2 fruit fly cellular contexts compared by ENCODE assay signal in genomic region chr2L:4459543-4459942, dm6.
TF ChIP-seq lines count a peak whose summit lies in the region.

TSS of gene mRpL27 (minus strand) at chr2L:4459638.
TSS of gene CG15435 (plus strand) at chr2L:4459729.

TF ChIP-seq in whole organism, adult, 20 proteins besides CTCF, POLR2A, EP300 and RAD21 (continued from another document):
- peak; percentile 10 for TF ChIP-seq tj (GFP tag; optimal IDR thresholded peaks at IDR 0.05; lab: Kevin White, UChicago)
- TF ChIP-seq CG11617 (GFP tag; optimal IDR thresholded peaks at IDR 0.05; lab: Kevin White, UChicago): peak; percentile 42

TF ChIP-seq in whole organism, embryonic, 481 proteins besides CTCF, POLR2A, EP300 and RAD21 (continued from another document and continues in another):
- TF ChIP-seq CG15514 (GFP tag; optimal IDR thresholded peaks at IDR 0.05; lab: Kevin White, UChicago) (peak; percentile 61), CG4424 (GFP tag; optimal IDR thresholded peaks at IDR 0.05; lab: Kevin White, UChicago) (no peak), CG9817 (tag; optimal IDR thresholded peaks at IDR 0.05; lab: Kevin White, UChicago) (peak; percentile 38), Elba2 (GFP tag; optimal IDR thresholded peaks at IDR 0.05; lab: Kevin White, UChicago) (peak; percentile 22), YL-1 (GFP tag; optimal IDR thresholded peaks at IDR 0.05; lab: Kevin White, UChicago) (peak; percentile 75), CG6272 (GFP tag; IDR thresholded peaks at IDR 0.05; lab: Robert Waterston, UW) (no peak), pnt (GFP tag; optimal IDR thresholded peaks at IDR 0.05; lab: Kevin White, UChicago) (no peak), lmd (GFP tag; IDR thresholded peaks at IDR 0.05; lab: Robert Waterston, UW) (no peak), CG10565 (GFP tag; optimal IDR thresholded peaks at IDR 0.05; lab: Kevin White, UChicago) (no peak), CG10274 (GFP tag; optimal IDR thresholded peaks at IDR 0.05; lab: Kevin White, UChicago) (no peak), Atf6 (GFP tag; IDR thresholded peaks at IDR 0.05; lab: Robert Waterston, UW) (no peak), tin (GFP tag; optimal IDR thresholded peaks at IDR 0.05; lab: Kevin White, UChicago) (no peak), Xrp1 (GFP tag; IDR thresholded peaks at IDR 0.05; lab: Robert Waterston, UW) (peak; percentile 44; the same call in 1 of the 2 replicates), CG11723 (GFP tag; optimal IDR thresholded peaks at IDR 0.05; lab: Kevin White, UChicago) (no peak), tgo (GFP tag; IDR thresholded peaks at IDR 0.05; lab: Robert Waterston, UW) (no peak), CG3407 (GFP tag; optimal IDR thresholded peaks at IDR 0.05; lab: Kevin White, UChicago) (no peak), Hr51 (GFP tag; optimal IDR thresholded peaks at IDR 0.05; lab: Kevin White, UChicago) (peak in 1 of 2 experiments; percentile 44), CG11456 (GFP tag; IDR thresholded peaks at IDR 0.05; lab: Robert Waterston, UW) (no peak), grau (tag; optimal IDR thresholded peaks at IDR 0.05; lab: Kevin White, UChicago) (peak; percentile 58), CG13424 (tag; optimal IDR thresholded peaks at IDR 0.05; lab: Kevin White, UChicago) (peak; percentile 58), gce (GFP tag; IDR thresholded peaks at IDR 0.05; lab: Robert Waterston, UW) (no peak), Side (GFP tag; optimal IDR thresholded peaks at IDR 0.05; lab: Kevin White, UChicago) (no peak), Fer1 (GFP tag; optimal IDR thresholded peaks at IDR 0.05; lab: Kevin White, UChicago) (peak; percentile 53), CG12391 (tag; optimal IDR thresholded peaks at IDR 0.05; lab: Kevin White, UChicago) (peak; percentile 68), twi (tag; optimal IDR thresholded peaks at IDR 0.05; lab: Kevin White, UChicago) (peak; percentile 65), CG10431 (GFP tag; optimal IDR thresholded peaks at IDR 0.05; lab: Kevin White, UChicago) (no peak), Hey (tag; optimal IDR thresholded peaks at IDR 0.05; lab: Kevin White, UChicago) (no peak), CG14860 (GFP tag; IDR thresholded peaks at IDR 0.05; lab: Robert Waterston, UW; ENCODE audit: partially characterized antibody) (peak; percentile 25; the same call in 1 of the 3 replicates), CG2116 (GFP tag; optimal IDR thresholded peaks at IDR 0.05; lab: Kevin White, UChicago) (peak; percentile 41), psq (GFP tag; optimal IDR thresholded peaks at IDR 0.05; lab: Kevin White, UChicago) (no peak), hb (GFP tag; IDR thresholded peaks at IDR 0.05; lab: Robert Waterston, UW; ENCODE audit: partially characterized antibody) (no peak), Stat92E (GFP tag; optimal IDR thresholded peaks at IDR 0.05; lab: Kevin White, UChicago) (peak in 1 of 3 experiments; percentile 60), HLH3B (GFP tag; IDR thresholded peaks at IDR 0.05; lab: Robert Waterston, UW) (no peak), CG2678 (tag; optimal IDR thresholded peaks at IDR 0.05; lab: Kevin White, UChicago) (peak; percentile 53), CG8924 (tag; optimal IDR thresholded peaks at IDR 0.05; lab: Kevin White, UChicago) (peak; percentile 56), CG12219 (GFP tag; optimal IDR thresholded peaks at IDR 0.05; lab: Kevin White, UChicago) (peak; percentile 2), sob (GFP tag; IDR thresholded peaks at IDR 0.05; lab: Robert Waterston, UW) (no peak), Awh (GFP tag; IDR thresholded peaks at IDR 0.05; lab: Robert Waterston, UW) (no peak), crol (GFP tag; IDR thresholded peaks at IDR 0.05; lab: Robert Waterston, UW) (no peak), zfh2 (GFP tag; optimal IDR thresholded peaks at IDR 0.05; lab: Kevin White, UChicago) (peak; percentile 15), sens-2 (GFP tag; IDR thresholded peaks at IDR 0.05; lab: Robert Waterston, UW) (no peak), Dek (tag; optimal IDR thresholded peaks at IDR 0.05; lab: Kevin White, UChicago) (peak; percentile 45), Kr (GFP tag; optimal IDR thresholded peaks at IDR 0.05; lab: Kevin White, UChicago) (no peak), CG2202 (tag; optimal IDR thresholded peaks at IDR 0.05; lab: Kevin White, UChicago) (no peak), trem (tag; optimal IDR thresholded peaks at IDR 0.05; lab: Kevin White, UChicago) (peak; percentile 75), CG2712 (tag; optimal IDR thresholded peaks at IDR 0.05; lab: Kevin White, UChicago) (peak; percentile 59), CG12942 (GFP tag; optimal IDR thresholded peaks at IDR 0.05; lab: Kevin White, UChicago) (no peak), sim (GFP tag; IDR thresholded peaks at IDR 0.05; lab: Robert Waterston, UW) (no peak), cato (GFP tag; optimal IDR thresholded peaks at IDR 0.05; lab: Kevin White, UChicago; ENCODE audit: borderline replicate concordance) (peak; percentile 11), Optix (GFP tag; IDR thresholded peaks at IDR 0.05; lab: Robert Waterston, UW) (no peak), CG15011 (GFP tag; optimal IDR thresholded peaks at IDR 0.05; lab: Kevin White, UChicago) (no peak), gem (tag; optimal IDR thresholded peaks at IDR 0.05; lab: Kevin White, UChicago) (no peak), scrt (GFP tag; optimal IDR thresholded peaks at IDR 0.05; lab: Kevin White, UChicago) (peak; percentile 59), bsh (GFP tag; optimal IDR thresholded peaks at IDR 0.05; lab: Kevin White, UChicago) (peak in 1 of 2 experiments; percentile 21), nerfin-1 (tag; optimal IDR thresholded peaks at IDR 0.05; lab: Kevin White, UChicago) (peak; percentile 39), knrl (GFP tag; IDR thresholded peaks at IDR 0.05; lab: Robert Waterston, UW; ENCODE audit: partially characterized antibody) (no peak), Ets97D (GFP tag; optimal IDR thresholded peaks at IDR 0.05; lab: Kevin White, UChicago) (peak; percentile 30), PHDP (tag; optimal IDR thresholded peaks at IDR 0.05; lab: Kevin White, UChicago) (peak; percentile 45), danr (GFP tag; IDR thresholded peaks at IDR 0.05; lab: Robert Waterston, UW) (no peak), CG16813 (GFP tag; IDR thresholded peaks at IDR 0.05; lab: Robert Waterston, UW; ENCODE audit: partially characterized antibody) (no peak), rib (GFP tag; IDR thresholded peaks at IDR 0.05; lab: Robert Waterston, UW) (no peak), B-H1 (GFP tag; IDR thresholded peaks at IDR 0.05; lab: Robert Waterston, UW) (no peak), CG33213 (GFP tag; optimal IDR thresholded peaks at IDR 0.05; lab: Kevin White, UChicago) (no peak), CG10543 (GFP tag; optimal IDR thresholded peaks at IDR 0.05; lab: Kevin White, UChicago) (peak; percentile 12), HLH4C (GFP tag; IDR thresholded peaks at IDR 0.05; lab: Robert Waterston, UW; ENCODE audit: partially characterized antibody) (no peak), lab (GFP tag; optimal IDR thresholded peaks at IDR 0.05; lab: Kevin White, UChicago) (peak; percentile 35), CG18262 (tag; optimal IDR thresholded peaks at IDR 0.05; lab: Kevin White, UChicago) (peak; percentile 32), sna (GFP tag; IDR thresholded peaks at IDR 0.05; lab: Robert Waterston, UW; ENCODE audit: partially characterized antibody) (no peak), bcd (GFP tag; optimal IDR thresholded peaks at IDR 0.05; lab: Kevin White, UChicago) (peak; percentile 58), maf-S (GFP tag; optimal IDR thresholded peaks at IDR 0.05; lab: Kevin White, UChicago) (no peak), Dp (GFP tag; optimal IDR thresholded peaks at IDR 0.05; lab: Kevin White, UChicago) (peak; percentile 13), CG16863 (GFP tag; optimal IDR thresholded peaks at IDR 0.05; lab: Kevin White, UChicago) (no peak), chinmo (GFP tag; IDR thresholded peaks at IDR 0.05; lab: Robert Waterston, UW; ENCODE audit: partially characterized antibody) (no peak), CG1233 (GFP tag; optimal IDR thresholded peaks at IDR 0.05; lab: Kevin White, UChicago) (peak; percentile 25), CG13296 (GFP tag; optimal IDR thresholded peaks at IDR 0.05; lab: Kevin White, UChicago) (peak; percentile 38), CG3281 (GFP tag; optimal IDR thresholded peaks at IDR 0.05; lab: Kevin White, UChicago) (peak; percentile 50), CG13775 (GFP tag; optimal IDR thresholded peaks at IDR 0.05; lab: Kevin White, UChicago) (peak; percentile 19), CG10147 (GFP tag; optimal IDR thresholded peaks at IDR 0.05; lab: Kevin White, UChicago) (peak; percentile 54), sr (GFP tag; IDR thresholded peaks at IDR 0.05; lab: Robert Waterston, UW) (0 out of 3 replicates have a peak, but pooled peaks have one; percentile 22), wor (GFP tag; IDR thresholded peaks at IDR 0.05; lab: Robert Waterston, UW) (no peak), C15 (GFP tag; IDR thresholded peaks at IDR 0.05; lab: Robert Waterston, UW) (no peak), fd64A (GFP tag; optimal IDR thresholded peaks at IDR 0.05; lab: Kevin White, UChicago) (no peak), pho (GFP tag; optimal IDR thresholded peaks at IDR 0.05; lab: Kevin White, UChicago) (peak; percentile 16), her (GFP tag; optimal IDR thresholded peaks at IDR 0.05; lab: Kevin White, UChicago) (no peak), Sin3A (optimal IDR thresholded peaks at IDR 0.05; lab: Kevin White, UChicago) (peak; percentile 77), amos (GFP tag; IDR thresholded peaks at IDR 0.05; lab: Robert Waterston, UW; ENCODE audit: partially characterized antibody) (peak; percentile 43; the same call in 1 of the 2 replicates), CG8359 (GFP tag; optimal IDR thresholded peaks at IDR 0.05; lab: Kevin White, UChicago; ENCODE audit: borderline replicate concordance) (no peak), sug (tag; optimal IDR thresholded peaks at IDR 0.05; lab: Kevin White, UChicago) (peak; percentile 60), Deaf1 (tag; optimal IDR thresholded peaks at IDR 0.05; lab: Kevin White, UChicago) (no peak), vvl (GFP tag; IDR thresholded peaks at IDR 0.05; lab: Robert Waterston, UW) (peak; percentile 62), Ravus (GFP tag; IDR thresholded peaks at IDR 0.05; lab: Robert Waterston, UW) (no peak), Max (GFP tag; optimal IDR thresholded peaks at IDR 0.05; lab: Kevin White, UChicago) (peak; percentile 53), CG34422 (GFP tag; IDR thresholded peaks at IDR 0.05; lab: Robert Waterston, UW) (no peak), CG6854 (GFP tag; optimal IDR thresholded peaks at IDR 0.05; lab: Kevin White, UChicago) (no peak), sisA (GFP tag; IDR thresholded peaks at IDR 0.05; lab: Robert Waterston, UW) (no peak), CG32532 (GFP tag; IDR thresholded peaks at IDR 0.05; lab: Robert Waterston, UW) (peak; percentile 49), CG5245 (GFP tag; optimal IDR thresholded peaks at IDR 0.05; lab: Kevin White, UChicago) (no peak), ewg (GFP tag; optimal IDR thresholded peaks at IDR 0.05; lab: Kevin White, UChicago) (peak; percentile 24), Abd-B (GFP tag; optimal IDR thresholded peaks at IDR 0.05; lab: Kevin White, UChicago) (peak; percentile 10), yki (optimal IDR thresholded peaks at IDR 0.05; lab: Kevin White, UChicago) (no peak), Asciz (GFP tag; optimal IDR thresholded peaks at IDR 0.05; lab: Kevin White, UChicago) (no peak), CG11560 (tag; IDR thresholded peaks at IDR 0.05; lab: Robert Waterston, UW) (no peak), CG4328 (GFP tag; optimal IDR thresholded peaks at IDR 0.05; lab: Kevin White, UChicago) (peak; percentile 42), gcm (GFP tag; optimal IDR thresholded peaks at IDR 0.05; lab: Kevin White, UChicago) (no peak), CG17568 (GFP tag; optimal IDR thresholded peaks at IDR 0.05; lab: Kevin White, UChicago) (no peak), CG12071 (GFP tag; optimal IDR thresholded peaks at IDR 0.05; lab: Kevin White, UChicago) (no peak), Ptx1 (GFP tag; IDR thresholded peaks at IDR 0.05; lab: Robert Waterston, UW) (peak; percentile 44), dm (GFP tag; optimal IDR thresholded peaks at IDR 0.05; lab: Kevin White, UChicago) (peak; percentile 3), CG32767 (GFP tag; IDR thresholded peaks at IDR 0.05; lab: Robert Waterston, UW) (no peak), CG7556 (GFP tag; optimal IDR thresholded peaks at IDR 0.05; lab: Kevin White, UChicago) (peak; percentile 7), Myb (GFP tag; optimal IDR thresholded peaks at IDR 0.05; lab: Kevin White, UChicago) (peak; percentile 50), MTF-1 (GFP tag; optimal IDR thresholded peaks at IDR 0.05; lab: Kevin White, UChicago; ENCODE audit: borderline replicate concordance) (no peak), exex (tag; optimal IDR thresholded peaks at IDR 0.05; lab: Kevin White, UChicago) (no peak), Dip3 (GFP tag; optimal IDR thresholded peaks at IDR 0.05; lab: Kevin White, UChicago) (peak; percentile 30), mam (GFP tag; optimal IDR thresholded peaks at IDR 0.05; lab: Kevin White, UChicago) (peak; percentile 18), Doc2 (GFP tag; IDR thresholded peaks at IDR 0.05; lab: Robert Waterston, UW) (no peak), CG31441 (GFP tag; IDR thresholded peaks at IDR 0.05; lab: Robert Waterston, UW) (peak; percentile 37; the same call in 1 of the 2 replicates), p53 (GFP tag; optimal IDR thresholded peaks at IDR 0.05; lab: Kevin White, UChicago) (no peak), CG15479 (GFP tag; optimal IDR thresholded peaks at IDR 0.05; lab: Kevin White, UChicago) (peak; percentile 70), CG4360 (GFP tag; IDR thresholded peaks at IDR 0.05; lab: Robert Waterston, UW) (no peak), shn (GFP tag; optimal IDR thresholded peaks at IDR 0.05; lab: Kevin White, UChicago) (no peak), phol (tag; optimal IDR thresholded peaks at IDR 0.05; lab: Kevin White, UChicago) (peak; percentile 56), CG12769 (tag; optimal IDR thresholded peaks at IDR 0.05; lab: Kevin White, UChicago) (no peak), wdn (GFP tag; IDR thresholded peaks at IDR 0.05; lab: Robert Waterston, UW) (no peak), CG17328 (GFP tag; IDR thresholded peaks at IDR 0.05; lab: Robert Waterston, UW) (0 out of 2 replicates have a peak, but pooled peaks have one; percentile 17), CG14710 (tag; optimal IDR thresholded peaks at IDR 0.05; lab: Kevin White, UChicago) (peak; percentile 100), usp (GFP tag; optimal IDR thresholded peaks at IDR 0.05; lab: Kevin White, UChicago) (no peak), ara (GFP tag; IDR thresholded peaks at IDR 0.05; lab: Robert Waterston, UW) (no peak), HHEX (GFP tag; optimal IDR thresholded peaks at IDR 0.05; lab: Kevin White, UChicago) (peak; percentile 34), sd (tag; optimal IDR thresholded peaks at IDR 0.05; lab: Kevin White, UChicago) (peak; percentile 0), Med (GFP tag; lab: Kevin White, UChicago) (peak; percentile 79)
